Worm (Caenorhabditis elegans) whole organism, midembryonic: Measurements from ENCODE around the gene ccdc-12.

Source experiments
- T22C8.4 ChIP-seq: fragments of 200-800 bp; sonication (Bioruptor generic); IDR thresholded peaks from 2 replicates; pipeline ENCODE4 v1.3.6; 2022; ENCODE audit warnings: missing genetic modification characterization, missing compliant biosample characterization
- cog-1 ChIP-seq: sonication (generic microtip); optimal IDR thresholded peaks from 2 replicates; lab custom pipeline; 2016; ENCODE audit warnings: missing genetic modification characterization, missing compliant biosample characterization
- flt-1 ChIP-seq: fragments of 200-800 bp; sonication (Bioruptor generic); IDR thresholded peaks from 2 replicates; pipeline ENCODE4 v1.3.6; 2022; ENCODE audit warnings: missing genetic modification characterization, missing compliant biosample characterization
- klf-2 ChIP-seq: fragments of 200-800 bp; sonication (Bioruptor generic); conservative IDR thresholded peaks from 2 replicates; pipeline ENCODE4 v1.3.6; 2022; ENCODE audit warnings: missing genetic modification reagents, missing genetic modification characterization, missing compliant biosample characterization
- med-1 ChIP-seq: sonication (generic microtip); optimal IDR thresholded peaks from 2 replicates; lab custom pipeline; 2017; ENCODE audit warnings: missing genetic modification characterization, mild to moderate bottlenecking, missing compliant biosample characterization, antibody characterized with exemption, missing genetic modification reagents; ENCODE audit not compliant: insufficient read depth
- ref-1 ChIP-seq: fragments of 200-800 bp; sonication (Bioruptor generic); conservative IDR thresholded peaks from 2 replicates; pipeline ENCODE4 v1.3.6; 2022; ENCODE audit warnings: missing genetic modification reagents, missing genetic modification characterization, missing compliant biosample characterization
- tab-1 ChIP-seq: fragments of 200-800 bp; sonication (Bioruptor generic); IDR thresholded peaks from 2 replicates; pipeline ENCODE4 v1.3.6; 2022; ENCODE audit warnings: missing genetic modification characterization, missing compliant biosample characterization
- ztf-23 ChIP-seq: fragments of 200-800 bp; sonication (Bioruptor generic); IDR thresholded peaks from 2 replicates; pipeline ENCODE4 v1.3.6; 2022; ENCODE audit warnings: missing genetic modification reagents, missing genetic modification characterization, missing compliant biosample characterization
- ztf-29 ChIP-seq: fragments of 200-800 bp; sonication (Bioruptor generic); IDR thresholded peaks from 2 replicates; pipeline ENCODE4 v1.3.6; 2022; ENCODE audit warnings: missing genetic modification reagents, missing genetic modification characterization, missing compliant biosample characterization

Gene ccdc-12

DNA sequence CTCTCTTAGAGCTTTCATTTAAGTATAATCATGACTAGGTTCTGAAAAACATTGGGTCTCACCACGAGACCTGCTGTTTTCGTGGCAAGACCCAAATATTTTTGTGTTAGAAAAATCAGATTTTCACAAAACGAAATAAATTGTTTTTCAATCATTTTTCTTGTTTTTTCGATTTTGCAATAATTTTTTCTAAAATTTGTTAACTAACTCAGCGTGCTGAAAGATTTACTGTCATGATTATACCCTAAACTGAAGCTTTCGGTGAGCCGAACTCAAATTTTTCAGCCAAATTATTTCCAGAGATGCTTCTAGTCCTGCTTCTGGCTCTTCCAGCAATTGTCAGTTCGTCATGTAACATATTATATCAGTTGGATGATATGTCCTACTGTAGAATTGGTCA lies 13.0 kb downstream of the ccdc-12 start, which contains the start of gene Y69A2AL.2:
TSS of gene Y69A2AL.2 (plus strand) at position 301 of the 400 bp plus-strand sequence.
- TF ChIP-seq cog-1 (tag; lab: Kevin White, UChicago) (no peak), tab-1 (GFP tag; lab: Robert Waterston, UW) (no peak), flt-1 (no peak), klf-2 (GFP tag; lab: Robert Waterston, UW) (no peak)

DNA sequence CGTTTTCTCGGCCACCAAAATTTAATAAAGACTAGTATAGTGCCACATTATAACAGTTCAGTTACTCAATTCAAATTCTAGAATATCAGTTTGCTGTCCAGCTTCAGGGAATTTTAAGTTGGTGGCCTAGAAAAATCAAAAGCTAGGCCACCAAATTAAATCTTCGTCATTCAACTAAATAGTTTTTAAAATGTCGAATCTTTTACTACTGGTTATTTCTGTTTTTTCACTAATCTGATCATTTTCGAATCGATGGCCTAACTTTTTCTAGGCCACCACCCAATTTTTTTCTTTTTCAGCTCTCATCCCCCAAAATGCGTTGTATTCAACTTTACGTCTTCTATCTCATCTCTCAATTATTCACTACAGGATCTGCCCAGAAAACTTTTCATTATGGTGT lies 18.6 kb downstream of the ccdc-12 start, which contains the start of gene grd-16:
TSS of gene grd-16 (plus strand) at position 301 of the 400 bp plus-strand sequence.
- TF ChIP-seq ref-1 (GFP tag; lab: Robert Waterston, UW): no peak
- TF ChIP-seq ztf-29 (GFP tag; lab: Robert Waterston, UW): no peak
- TF ChIP-seq klf-2 (GFP tag; lab: Robert Waterston, UW): no peak
- no peak for TF ChIP-seq T22C8.4 (GFP tag; lab: Robert Waterston, UW)
- TF ChIP-seq ztf-23 (GFP tag; lab: Robert Waterston, UW): no peak
- TF ChIP-seq tab-1 (GFP tag; lab: Robert Waterston, UW): no peak
- TF ChIP-seq med-1 (GFP tag; lab: Kevin White, UChicago): no peak

DNA sequence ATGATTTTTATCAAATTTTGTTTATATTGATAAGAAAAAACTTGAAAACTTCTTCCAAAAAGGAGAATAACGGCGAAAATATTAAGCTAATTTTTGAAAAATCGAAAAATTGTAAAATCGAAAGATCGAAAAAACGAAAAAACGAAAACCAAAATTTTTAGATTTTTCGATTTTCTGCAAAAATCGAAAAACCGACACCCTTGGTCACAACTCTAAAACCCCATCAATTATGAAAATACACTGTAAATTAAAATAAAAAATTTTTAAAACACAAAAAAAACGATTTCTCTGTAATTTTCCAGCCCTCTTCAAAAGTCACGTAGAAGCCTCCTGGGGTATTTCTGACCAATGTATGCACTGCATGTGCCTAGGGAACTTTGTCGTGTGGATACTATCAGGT lies 24.9 kb downstream of the ccdc-12 start, which contains the start of gene ilys-1:
TSS of gene ilys-1 (plus strand) at position 301 of the 400 bp plus-strand sequence.
- TF ChIP-seq med-1 (GFP tag; lab: Kevin White, UChicago) (no peak), ztf-29 (GFP tag; lab: Robert Waterston, UW) (no peak), tab-1 (GFP tag; lab: Robert Waterston, UW) (no peak), flt-1 (no peak), ztf-23 (GFP tag; lab: Robert Waterston, UW) (no peak)

DNA sequence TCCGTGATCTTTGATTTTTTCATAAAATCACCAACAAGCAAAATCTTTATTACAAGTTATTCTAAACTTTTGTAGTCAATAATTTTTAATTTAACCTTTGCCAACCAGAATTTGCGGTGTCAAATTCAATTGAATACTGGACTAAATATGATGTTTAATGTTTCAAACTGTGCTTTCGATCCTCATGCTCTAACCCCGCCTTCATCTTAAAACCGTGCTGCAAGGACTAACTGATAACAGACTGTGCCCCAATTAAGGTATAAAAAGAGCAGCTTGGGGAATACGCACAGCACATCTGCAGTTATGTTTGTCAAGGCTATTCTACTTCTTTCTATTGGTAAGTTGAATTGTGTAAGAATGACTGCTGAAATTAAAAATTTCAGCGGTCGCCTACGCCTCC lies 27.6 kb downstream of the ccdc-12 start, which contains the start of gene ilys-2:
TSS of gene ilys-2 (plus strand) at position 301 of the 400 bp plus-strand sequence.
- TF ChIP-seq ztf-29 (GFP tag; lab: Robert Waterston, UW) (no peak), tab-1 (GFP tag; lab: Robert Waterston, UW) (no peak), ztf-23 (GFP tag; lab: Robert Waterston, UW) (no peak), flt-1 (no peak), ref-1 (GFP tag; lab: Robert Waterston, UW) (no peak), T22C8.4 (GFP tag; lab: Robert Waterston, UW) (no peak), klf-2 (GFP tag; lab: Robert Waterston, UW) (no peak), cog-1 (tag; lab: Kevin White, UChicago) (no peak), med-1 (GFP tag; lab: Kevin White, UChicago) (no peak)

DNA sequence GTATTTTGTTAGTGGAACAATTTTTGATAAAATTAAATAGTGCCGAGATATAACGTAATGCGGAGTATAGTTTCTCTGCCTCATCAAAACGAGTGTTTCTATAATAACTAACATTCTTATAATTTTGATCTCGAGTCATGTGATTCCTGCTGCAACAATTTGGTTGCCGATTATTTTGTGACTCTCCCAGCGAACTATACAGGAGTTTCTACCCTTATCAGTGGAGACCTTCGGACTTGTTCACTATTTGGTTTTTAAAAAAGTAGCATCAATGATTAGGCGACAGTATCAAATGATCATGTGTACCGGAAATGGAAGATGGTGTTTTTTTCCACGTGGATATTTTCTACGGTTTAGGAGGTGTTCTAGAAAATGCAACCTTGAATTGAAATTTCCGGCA lies 28.7 kb downstream of the ccdc-12 start:
- TF ChIP-seq ztf-23 (GFP tag; lab: Robert Waterston, UW) (no peak), klf-2 (GFP tag; lab: Robert Waterston, UW) (no peak), ztf-29 (GFP tag; lab: Robert Waterston, UW) (no peak), med-1 (GFP tag; lab: Kevin White, UChicago) (no peak)

DNA sequence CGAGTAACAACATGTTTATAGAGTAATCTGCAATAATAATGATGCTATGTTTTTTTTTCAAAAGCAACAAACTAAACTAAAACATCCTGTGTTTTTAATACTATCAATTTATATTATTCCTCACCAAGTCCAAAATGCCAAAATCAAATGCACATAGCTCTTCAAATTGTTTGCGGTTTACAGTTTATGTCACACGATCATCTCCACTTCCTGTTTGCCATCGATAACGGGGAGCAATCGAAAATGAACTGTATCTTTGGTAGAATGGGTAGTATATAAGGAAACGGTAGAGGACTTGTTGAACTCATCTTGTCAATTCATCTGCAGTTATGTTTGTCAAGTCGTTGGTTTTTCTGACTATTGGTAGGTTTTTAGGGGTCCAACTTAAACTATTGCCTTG lies 30.8 kb downstream of the ccdc-12 start, which contains the start of gene ilys-3:
TSS of gene ilys-3 (plus strand) at position 301 of the 400 bp plus-strand sequence.
- no peak for TF ChIP-seq ztf-29 (GFP tag; lab: Robert Waterston, UW)
- TF ChIP-seq med-1 (GFP tag; lab: Kevin White, UChicago): no peak
- TF ChIP-seq ref-1 (GFP tag; lab: Robert Waterston, UW): no peak
- no peak for TF ChIP-seq flt-1
- TF ChIP-seq ztf-23 (GFP tag; lab: Robert Waterston, UW): no peak
- TF ChIP-seq cog-1 (tag; lab: Kevin White, UChicago): no peak
- no peak for TF ChIP-seq klf-2 (GFP tag; lab: Robert Waterston, UW)
- no peak for TF ChIP-seq tab-1 (GFP tag; lab: Robert Waterston, UW)
- no peak for TF ChIP-seq T22C8.4 (GFP tag; lab: Robert Waterston, UW)

DNA sequence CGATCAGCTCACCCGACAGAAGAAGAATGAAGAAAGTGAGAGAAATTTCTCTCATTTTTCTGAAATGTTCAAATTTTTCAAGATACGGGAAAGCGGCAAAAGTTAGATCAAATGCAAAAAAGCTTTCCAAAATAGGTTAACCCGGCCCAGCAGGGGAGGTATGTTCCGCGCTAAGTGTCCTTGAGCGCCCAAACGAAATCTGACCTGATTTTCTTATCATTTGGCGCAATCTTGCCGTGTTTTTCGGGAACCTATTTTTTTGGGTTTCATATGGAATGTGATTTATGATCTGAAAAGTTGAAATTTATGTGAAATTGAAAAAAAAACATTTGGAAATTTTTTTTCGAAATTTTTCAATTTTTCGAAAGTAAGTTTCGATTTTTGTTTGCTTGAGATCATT lies 31.7 kb downstream of the ccdc-12 start, which contains the start of gene cdh-10:
TSS of gene cdh-10 (minus strand) at position 59 of the 400 bp plus-strand sequence.
- TF ChIP-seq tab-1 (GFP tag; lab: Robert Waterston, UW) (no peak), ztf-23 (GFP tag; lab: Robert Waterston, UW) (no peak), klf-2 (GFP tag; lab: Robert Waterston, UW) (no peak), flt-1 (no peak), T22C8.4 (GFP tag; lab: Robert Waterston, UW) (no peak)

DNA sequence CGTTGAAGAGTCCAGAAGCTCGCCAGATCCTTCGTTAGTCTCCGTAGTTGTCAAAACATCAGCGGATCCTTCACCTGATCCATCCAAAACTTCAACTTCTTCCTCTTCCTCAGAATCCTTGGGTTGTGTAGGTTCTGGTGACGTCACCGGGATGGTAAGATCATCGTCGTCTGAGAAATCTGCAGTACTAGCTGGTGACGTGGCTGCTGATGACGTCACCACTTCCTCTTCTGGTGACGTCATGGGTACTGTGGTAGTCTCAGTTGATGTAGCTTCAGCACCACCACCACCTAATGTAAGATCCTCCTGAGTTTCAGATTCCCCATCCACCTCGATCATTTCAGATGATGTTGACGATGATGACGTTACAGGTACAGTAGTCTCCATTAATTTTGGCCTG lies 33.6 kb downstream of the ccdc-12 start:
- TF ChIP-seq cog-1 (tag; lab: Kevin White, UChicago) (no peak), ref-1 (GFP tag; lab: Robert Waterston, UW) (no peak), tab-1 (GFP tag; lab: Robert Waterston, UW) (no peak), med-1 (GFP tag; lab: Kevin White, UChicago) (no peak), ztf-29 (GFP tag; lab: Robert Waterston, UW) (no peak), ztf-23 (GFP tag; lab: Robert Waterston, UW) (no peak), flt-1 (no peak), T22C8.4 (GFP tag; lab: Robert Waterston, UW) (no peak), klf-2 (GFP tag; lab: Robert Waterston, UW) (no peak)

DNA sequence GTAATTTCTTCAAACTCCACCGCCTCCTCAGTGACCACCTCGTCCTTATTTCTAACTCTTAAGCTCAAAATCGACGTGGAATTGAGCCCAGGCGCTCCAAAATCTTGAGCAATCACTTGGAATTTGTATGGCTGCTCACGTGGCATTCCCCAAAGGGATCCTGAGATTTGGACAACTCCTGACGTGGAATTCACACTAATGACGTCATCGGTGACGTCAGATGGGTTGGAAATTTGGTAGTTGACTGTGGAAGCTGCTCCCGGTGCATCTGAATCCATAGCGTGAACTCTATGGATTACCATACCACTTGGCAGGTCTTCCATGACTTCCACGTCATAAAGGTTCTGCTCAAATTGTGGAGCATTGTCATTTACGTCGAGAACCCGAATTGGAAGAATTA lies 39.8 kb downstream of the ccdc-12 start:
- TF ChIP-seq tab-1 (GFP tag; lab: Robert Waterston, UW) (no peak), T22C8.4 (GFP tag; lab: Robert Waterston, UW) (no peak), med-1 (GFP tag; lab: Kevin White, UChicago) (no peak), flt-1 (no peak), ztf-29 (GFP tag; lab: Robert Waterston, UW) (no peak), cog-1 (tag; lab: Kevin White, UChicago) (no peak), klf-2 (GFP tag; lab: Robert Waterston, UW) (no peak), ztf-23 (GFP tag; lab: Robert Waterston, UW) (no peak), ref-1 (GFP tag; lab: Robert Waterston, UW) (no peak)
